Fruit fly (Drosophila melanogaster) whole organism, embryonic: ENCODE measurements around the gene Sf3b3.

Source experiments
- Abd-B ChIP-seq: fragments of 200-800 bp; sonication (Bioruptor generic); optimal IDR thresholded peaks from 2 replicates; lab custom pipeline; 2018; ENCODE audit warnings: missing biosample characterization, mild to moderate bottlenecking, missing genetic modification characterization, moderate library complexity
- CG10274 ChIP-seq: fragments of 200-800 bp; sonication (Bioruptor generic); optimal IDR thresholded peaks from 3 replicates; lab custom pipeline; 2017; ENCODE audit warnings: missing biosample characterization, mild to moderate bottlenecking, missing genetic modification characterization
- CG10959 ChIP-seq: fragments of 200-800 bp; sonication (Bioruptor generic); IDR thresholded peaks from 2 replicates; pipeline ENCODE4 v1.3.6; 2022; ENCODE audit warnings: missing biosample characterization, missing genetic modification characterization
- CG14014 ChIP-seq: fragments of 200-800 bp; sonication (Bioruptor generic); IDR thresholded peaks from 2 replicates; pipeline ENCODE4 v1.3.6; 2022; ENCODE audit warnings: missing biosample characterization, missing genetic modification characterization
- CG14050 ChIP-seq: fragments of 200-800 bp; sonication (Bioruptor generic); IDR thresholded peaks from 3 replicates; pipeline ENCODE4 v1.3.6; 2022; ENCODE audit warnings: missing biosample characterization, missing genetic modification characterization
- CG14710 ChIP-seq: fragments of 200-800 bp; sonication (Bioruptor generic); optimal IDR thresholded peaks from 3 replicates; lab custom pipeline; 2019; ENCODE audit warnings: missing biosample characterization, mild to moderate bottlenecking, missing genetic modification characterization, moderate library complexity
- CG16813 ChIP-seq: fragments of 200-800 bp; sonication (Bioruptor generic); IDR thresholded peaks from 3 replicates; pipeline ENCODE4 v1.3.6; 2022; ENCODE audit warnings: missing biosample characterization, missing genetic modification characterization; ENCODE audit not compliant: partially characterized antibody
- CG17186 ChIP-seq: fragments of 200-800 bp; sonication (Bioruptor generic); optimal IDR thresholded peaks from 3 replicates; lab custom pipeline; 2017; ENCODE audit warnings: missing biosample characterization, missing genetic modification reagents, missing genetic modification characterization
- CG17829 ChIP-seq: fragments of 200-800 bp; optimal IDR thresholded peaks from 2 replicates; lab custom pipeline; 2019; ENCODE audit warnings: missing biosample characterization, mild to moderate bottlenecking, missing genetic modification characterization, moderate library complexity
- CG2120 ChIP-seq: fragments of 200-800 bp; sonication (Bioruptor generic); optimal IDR thresholded peaks from 3 replicates; lab custom pipeline; 2016; ENCODE audit warnings: missing biosample characterization, missing genetic modification characterization
- CG2712 ChIP-seq: fragments of 200-800 bp; optimal IDR thresholded peaks from 3 replicates; lab custom pipeline; 2019; ENCODE audit warnings: missing biosample characterization, mild to moderate bottlenecking, missing genetic modification characterization, moderate library complexity
- CG4617 ChIP-seq: fragments of 200-800 bp; sonication (Bioruptor generic); optimal IDR thresholded peaks from 3 replicates; lab custom pipeline; 2016; ENCODE audit warnings: missing biosample characterization, missing genetic modification characterization, borderline replicate concordance
- CG4820 ChIP-seq: fragments of 200-800 bp; sonication (Bioruptor generic); optimal IDR thresholded peaks from 3 replicates; lab custom pipeline; 2016; ENCODE audit warnings: missing biosample characterization, missing genetic modification characterization
- CG5245 ChIP-seq: fragments of 200-800 bp; sonication (Bioruptor generic); optimal IDR thresholded peaks from 3 replicates; lab custom pipeline; 2016; ENCODE audit warnings: missing biosample characterization, missing genetic modification characterization
- CG6175 ChIP-seq: fragments of 200-800 bp; sonication (Bioruptor generic); IDR thresholded peaks from 3 replicates; pipeline ENCODE4 v1.3.6; 2022; ENCODE audit warnings: missing biosample characterization, missing genetic modification characterization
- CG6791 ChIP-seq: fragments of 200-800 bp; sonication (Bioruptor generic); IDR thresholded peaks from 3 replicates; pipeline ENCODE4 v1.3.6; 2022; ENCODE audit warnings: missing biosample characterization, missing genetic modification characterization; ENCODE audit not compliant: partially characterized antibody
- CG7786 ChIP-seq: fragments of 200-800 bp; sonication (Bioruptor generic); optimal IDR thresholded peaks from 2 replicates; lab custom pipeline; 2016; ENCODE audit warnings: missing biosample characterization, missing genetic modification characterization
- CG7839 ChIP-seq: fragments of 200-800 bp; sonication (Bioruptor generic); optimal IDR thresholded peaks from 3 replicates; lab custom pipeline; 2018; ENCODE audit warnings: missing biosample characterization, mild to moderate bottlenecking, missing genetic modification characterization, moderate library complexity
- CG8359 ChIP-seq: fragments of 200-800 bp; sonication (Bioruptor generic); optimal IDR thresholded peaks from 2 replicates; lab custom pipeline; 2017; ENCODE audit warnings: missing biosample characterization, mild to moderate bottlenecking, missing genetic modification characterization, borderline replicate concordance
- CG9817 ChIP-seq: fragments of 200-800 bp; sonication (Bioruptor generic); optimal IDR thresholded peaks from 2 replicates; lab custom pipeline; 2018; ENCODE audit warnings: missing biosample characterization, mild to moderate bottlenecking, missing genetic modification characterization, moderate library complexity
- Drgx ChIP-seq: fragments of 200-800 bp; sonication (Bioruptor generic); IDR thresholded peaks from 2 replicates; pipeline ENCODE4 v1.3.6; 2022; ENCODE audit warnings: missing biosample characterization, missing genetic modification characterization
- Fer1 ChIP-seq: fragments of 200-800 bp; sonication (Bioruptor generic); optimal IDR thresholded peaks from 2 replicates; lab custom pipeline; 2017; ENCODE audit warnings: missing biosample characterization, mild to moderate bottlenecking, missing genetic modification characterization
- H2.0 ChIP-seq: fragments of 200-800 bp; sonication (Bioruptor generic); IDR thresholded peaks from 2 replicates; pipeline ENCODE4 v1.3.6; 2022; ENCODE audit warnings: missing biosample characterization, missing genetic modification characterization
- HLHmδ ChIP-seq: fragments of 200-800 bp; sonication (Bioruptor generic); optimal IDR thresholded peaks from 2 replicates; lab custom pipeline; 2018; ENCODE audit warnings: missing biosample characterization, mild to moderate bottlenecking, missing genetic modification characterization, moderate library complexity
- Hr78 ChIP-seq, 2 experiments: fragments of 200-800 bp in 1 of 2; fragments of >200 bp in 1 of 2; sonication (Bioruptor generic) in 1 of 2; optimal IDR thresholded peaks; 2 replicates each; lab custom pipeline; 2017 to 2019; ENCODE audit warnings: missing biosample characterization in 2 of 2, missing genetic modification characterization in 2 of 2, mild to moderate bottlenecking in 1 of 2, moderate library complexity in 1 of 2
- Jarid2 ChIP-seq: fragments of 200-800 bp; sonication (Bioruptor generic); optimal IDR thresholded peaks from 3 replicates; lab custom pipeline; 2017; ENCODE audit warnings: mild to moderate bottlenecking, missing biosample characterization, missing genetic modification reagents, missing genetic modification characterization
- Lhr ChIP-seq: fragments of 200-800 bp; sonication (Bioruptor generic); optimal IDR thresholded peaks from 3 replicates; lab custom pipeline; 2017; ENCODE audit warnings: mild to moderate bottlenecking, missing biosample characterization, missing genetic modification reagents, missing genetic modification characterization
- MBD-R2 ChIP-seq: fragments of 200-800 bp; sonication (Bioruptor generic); IDR thresholded peaks from 2 replicates; pipeline ENCODE4 v1.3.6; 2022; ENCODE audit warnings: missing biosample characterization, missing genetic modification characterization
- Max ChIP-seq: fragments of 200-800 bp; sonication (Bioruptor generic); optimal IDR thresholded peaks from 2 replicates; lab custom pipeline; 2016; ENCODE audit warnings: missing biosample characterization, mild to moderate bottlenecking, missing genetic modification characterization
- Med ChIP-seq: fragments of 200-800 bp; sonication (Bioruptor generic); peaks from one replicate; lab custom pipeline; 2016; ENCODE audit warnings: missing biosample characterization, missing genetic modification characterization, mild to moderate bottlenecking, inconsistent platforms, moderate library complexity
- Neu2 ChIP-seq: fragments of 200-800 bp; sonication (Bioruptor generic); optimal IDR thresholded peaks from 3 replicates; lab custom pipeline; 2016; ENCODE audit warnings: missing biosample characterization, missing genetic modification characterization, borderline replicate concordance
- Optix ChIP-seq: fragments of 200-800 bp; sonication (Bioruptor generic); IDR thresholded peaks from 3 replicates; pipeline ENCODE4 v1.3.6; 2022; ENCODE audit warnings: missing biosample characterization, missing genetic modification characterization
- Poxn ChIP-seq: fragments of 200-800 bp; sonication (Bioruptor generic); IDR thresholded peaks from 2 replicates; pipeline ENCODE4 v1.3.6; 2022; ENCODE audit warnings: missing biosample characterization, missing genetic modification characterization
- Sin3A ChIP-seq: fragments of >200 bp; optimal IDR thresholded peaks from 2 replicates; lab custom pipeline; 2018
- corto ChIP-seq: fragments of 200-800 bp; sonication (Bioruptor generic); optimal IDR thresholded peaks from 2 replicates; lab custom pipeline; 2016; ENCODE audit warnings: missing biosample characterization, mild to moderate bottlenecking, missing genetic modification characterization, moderate library complexity
- crol ChIP-seq: fragments of 200-800 bp; sonication (Bioruptor generic); IDR thresholded peaks from 2 replicates; pipeline ENCODE4 v1.3.6; 2022; ENCODE audit warnings: missing biosample characterization, missing genetic modification characterization
- crp ChIP-seq, 2 experiments: fragments of 200-800 bp; sonication (Bioruptor generic); optimal IDR thresholded peaks; 2 replicates in 1 of 2; 3 replicates in 1 of 2; lab custom pipeline; 2017; ENCODE audit warnings: missing biosample characterization in 2 of 2, missing genetic modification characterization in 2 of 2, mild to moderate bottlenecking in 1 of 2, moderate library complexity in 1 of 2
- dati ChIP-seq: fragments of 200-800 bp; sonication (Bioruptor generic); IDR thresholded peaks from 2 replicates; pipeline ENCODE4 v1.3.6; 2022; ENCODE audit warnings: missing biosample characterization, missing genetic modification characterization
- eyg ChIP-seq: fragments of 200-800 bp; sonication (Bioruptor generic); optimal IDR thresholded peaks from 3 replicates; lab custom pipeline; 2016; ENCODE audit warnings: missing biosample characterization, missing genetic modification characterization
- jigr1 ChIP-seq: fragments of 200-800 bp; sonication (Bioruptor generic); IDR thresholded peaks from 3 replicates; pipeline ENCODE4 v1.3.6; 2022; ENCODE audit warnings: missing biosample characterization, missing genetic modification characterization
- lbe ChIP-seq: fragments of 200-800 bp; sonication (Bioruptor generic); optimal IDR thresholded peaks from 2 replicates; lab custom pipeline; 2016; ENCODE audit warnings: missing biosample characterization, mild to moderate bottlenecking, missing genetic modification characterization
- lilli ChIP-seq: fragments of 200-800 bp; sonication (Bioruptor generic); optimal IDR thresholded peaks from 3 replicates; lab custom pipeline; 2016; ENCODE audit warnings: missing biosample characterization, missing genetic modification characterization
- org-1 ChIP-seq: fragments of 200-800 bp; sonication (Bioruptor generic); optimal IDR thresholded peaks from 2 replicates; lab custom pipeline; 2017; ENCODE audit warnings: missing biosample characterization, missing genetic modification characterization
- slp2 ChIP-seq: fragments of 200-800 bp; sonication (Bioruptor generic); optimal IDR thresholded peaks from 2 replicates; lab custom pipeline; 2016; ENCODE audit warnings: missing biosample characterization, missing genetic modification characterization
- ssp ChIP-seq: fragments of 200-800 bp; sonication (Bioruptor generic); IDR thresholded peaks from 2 replicates; pipeline ENCODE4 v1.3.6; 2022; ENCODE audit warnings: missing biosample characterization, missing genetic modification characterization
- stwl ChIP-seq: fragments of 200-800 bp; sonication (Bioruptor generic); optimal IDR thresholded peaks from 3 replicates; lab custom pipeline; 2018; ENCODE audit warnings: missing biosample characterization, mild to moderate bottlenecking, missing genetic modification characterization, moderate library complexity
- trem ChIP-seq: fragments of 200-800 bp; optimal IDR thresholded peaks from 3 replicates; lab custom pipeline; 2019; ENCODE audit warnings: missing biosample characterization, mild to moderate bottlenecking, missing genetic modification characterization, moderate library complexity
- trh ChIP-seq: fragments of 200-800 bp; sonication (Bioruptor generic); optimal IDR thresholded peaks from 2 replicates; lab custom pipeline; 2016; ENCODE audit warnings: missing biosample characterization, missing genetic modification characterization
- vnd ChIP-seq: fragments of 200-800 bp; sonication (Bioruptor generic); IDR thresholded peaks from 3 replicates; pipeline ENCODE4 v1.3.6; 2022; ENCODE audit warnings: missing biosample characterization, missing genetic modification characterization; ENCODE audit not compliant: partially characterized antibody
- wek ChIP-seq: fragments of 200-800 bp; sonication (Bioruptor generic); optimal IDR thresholded peaks from 3 replicates; lab custom pipeline; 2018; ENCODE audit warnings: missing biosample characterization, mild to moderate bottlenecking, missing genetic modification characterization, moderate library complexity

Gene Sf3b3

dm6 chr3L:835455-836034 lies 2.4 kb upstream of the Sf3b3 start, which contains the start of gene CG42554 (continued):
- TF ChIP-seq Drgx (GFP tag; lab: Robert Waterston, UW), result no peak
- TF ChIP-seq crol (GFP tag; lab: Robert Waterston, UW), result no peak
- no peak for TF ChIP-seq slp2
- TF ChIP-seq CG6791 (GFP tag; lab: Robert Waterston, UW), result peak; percentile 33; the same call in 1 of the 3 replicates
- TF ChIP-seq Fer1, result no peak
- no peak for TF ChIP-seq Neu2 (GFP tag; lab: Kevin White, UChicago)
- no peak for TF ChIP-seq H2.0 (GFP tag; lab: Robert Waterston, UW)
- peak; percentile 59 for TF ChIP-seq CG4617 (GFP tag; lab: Kevin White, UChicago)
- no peak for TF ChIP-seq Jarid2 (GFP tag; lab: Kevin White, UChicago)
- no peak for TF ChIP-seq CG17829 (tag; lab: Kevin White, UChicago)
- no peak for TF ChIP-seq CG14014 (GFP tag; lab: Robert Waterston, UW)
- TF ChIP-seq lilli (GFP tag; lab: Kevin White, UChicago), result no peak
- no peak for TF ChIP-seq CG17186 (GFP tag; lab: Kevin White, UChicago)
- no peak for TF ChIP-seq CG14050 (GFP tag; lab: Robert Waterston, UW)
- TF ChIP-seq CG7839 (tag; lab: Kevin White, UChicago), result no peak
- no peak for TF ChIP-seq Sin3A (lab: Kevin White, UChicago)
- no peak for TF ChIP-seq Max
- no peak for TF ChIP-seq CG6175 (GFP tag; lab: Robert Waterston, UW)
- no peak for TF ChIP-seq Abd-B (GFP tag; lab: Kevin White, UChicago)
- no peak for TF ChIP-seq ssp
- no peak for TF ChIP-seq CG2120 (GFP tag; lab: Kevin White, UChicago)
- no peak for TF ChIP-seq Hr78 (GFP tag; optimal IDR thresholded peaks at IDR 0.05; lab: Kevin White, UChicago)
- no peak for TF ChIP-seq CG2712 (tag; lab: Kevin White, UChicago)
- no peak for TF ChIP-seq Optix (GFP tag; lab: Robert Waterston, UW)
- peak in 1 of 2 experiments; percentile 77 for TF ChIP-seq crp (GFP tag; optimal IDR thresholded peaks at IDR 0.05; lab: Kevin White, UChicago)
- TF ChIP-seq trem (tag; lab: Kevin White, UChicago), result peak; percentile 63
- TF ChIP-seq CG9817, result no peak
- TF ChIP-seq dati (GFP tag; lab: Robert Waterston, UW), result no peak
- peak; percentile 2 for TF ChIP-seq lbe (GFP tag; lab: Kevin White, UChicago)
- TF ChIP-seq wek (GFP tag; lab: Kevin White, UChicago), result no peak
- TF ChIP-seq stwl (tag; lab: Kevin White, UChicago), result peak; percentile 32
- TF ChIP-seq Lhr (GFP tag; lab: Kevin White, UChicago), result no peak
- no peak for TF ChIP-seq vnd (GFP tag; lab: Robert Waterston, UW)
- no peak for TF ChIP-seq CG8359 (GFP tag; lab: Kevin White, UChicago)
- peak; percentile 44 for TF ChIP-seq CG14710 (tag; lab: Kevin White, UChicago)
- TF ChIP-seq corto (GFP tag; lab: Kevin White, UChicago), result no peak
- no peak for TF ChIP-seq jigr1 (GFP tag; lab: Robert Waterston, UW)
- no peak for TF ChIP-seq Poxn (GFP tag; lab: Robert Waterston, UW)
- TF ChIP-seq eyg (GFP tag; lab: Kevin White, UChicago), result no peak
- no peak for TF ChIP-seq CG5245 (GFP tag; lab: Kevin White, UChicago)
- peak; percentile 64; the same call in 1 of the 2 replicates for TF ChIP-seq MBD-R2
- peak; percentile 11 for TF ChIP-seq Med
- TF ChIP-seq CG4820 (GFP tag; lab: Kevin White, UChicago), result no peak
- no peak for TF ChIP-seq trh
- peak; percentile 51; the same call in 2 of the 3 replicates for TF ChIP-seq CG16813 (GFP tag; lab: Robert Waterston, UW)
- TF ChIP-seq CG10959 (GFP tag; lab: Robert Waterston, UW), result no peak
- TF ChIP-seq CG7786 (GFP tag; lab: Kevin White, UChicago), result no peak
- no peak for TF ChIP-seq CG10274 (GFP tag; lab: Kevin White, UChicago)
- no peak for TF ChIP-seq org-1 (GFP tag; lab: Kevin White, UChicago)
- TF ChIP-seq HLHmδ (GFP tag; lab: Kevin White, UChicago), result no peak
